Fruit fly (Drosophila melanogaster) whole organism, embryonic: ENCODE measurements around the gene CG12147.

Experiments
- B-H1 ChIP-seq: fragments of 200-800 bp; sonication (Bioruptor generic); IDR thresholded peaks from 3 replicates; pipeline ENCODE4 v1.3.6; 2022; ENCODE audit warnings: missing biosample characterization, missing genetic modification characterization
- BEAF-32 ChIP-seq: fragments of 200-800 bp; sonication (Bioruptor generic); optimal IDR thresholded peaks from 3 replicates; lab custom pipeline; 2017; ENCODE audit warnings: missing biosample characterization, missing genetic modification characterization, mild to moderate bottlenecking, moderate library complexity, missing genetic modification reagents
- CG10654 ChIP-seq: fragments of 200-800 bp; sonication (Bioruptor generic); optimal IDR thresholded peaks from 2 replicates; lab custom pipeline; 2016; ENCODE audit warnings: missing biosample characterization, missing genetic modification characterization
- CG13287 ChIP-seq: fragments of 200-800 bp; sonication (Bioruptor generic); IDR thresholded peaks from 2 replicates; pipeline ENCODE4 v1.3.6; 2022; ENCODE audit warnings: missing biosample characterization, missing genetic modification characterization; ENCODE audit not compliant: partially characterized antibody
- CG14050 ChIP-seq: fragments of 200-800 bp; sonication (Bioruptor generic); IDR thresholded peaks from 3 replicates; pipeline ENCODE4 v1.3.6; 2022; ENCODE audit warnings: missing biosample characterization, missing genetic modification characterization
- CG14860 ChIP-seq: fragments of 200-800 bp; sonication (Bioruptor generic); IDR thresholded peaks from 3 replicates; pipeline ENCODE4 v1.3.6; 2022; ENCODE audit warnings: missing biosample characterization, missing genetic modification characterization; ENCODE audit not compliant: partially characterized antibody
- CG15011 ChIP-seq: fragments of 200-800 bp; sonication (Bioruptor generic); optimal IDR thresholded peaks from 3 replicates; lab custom pipeline; 2018; ENCODE audit warnings: missing biosample characterization, mild to moderate bottlenecking, missing genetic modification characterization
- CG15601 ChIP-seq: fragments of 200-800 bp; sonication (Bioruptor generic); optimal IDR thresholded peaks from 3 replicates; lab custom pipeline; 2019; ENCODE audit warnings: missing biosample characterization, mild to moderate bottlenecking, missing genetic modification characterization, moderate library complexity
- CG15696 ChIP-seq: fragments of 200-800 bp; sonication (Bioruptor generic); optimal IDR thresholded peaks from 2 replicates; lab custom pipeline; 2019; ENCODE audit warnings: missing biosample characterization, mild to moderate bottlenecking, missing genetic modification characterization, moderate library complexity
- CG17186 ChIP-seq: fragments of 200-800 bp; sonication (Bioruptor generic); optimal IDR thresholded peaks from 3 replicates; lab custom pipeline; 2017; ENCODE audit warnings: missing biosample characterization, missing genetic modification reagents, missing genetic modification characterization
- CG1832 ChIP-seq: fragments of 200-800 bp; sonication (Bioruptor generic); optimal IDR thresholded peaks from 2 replicates; lab custom pipeline; 2017; ENCODE audit warnings: missing biosample characterization, mild to moderate bottlenecking, missing genetic modification characterization, inconsistent platforms
- CG2120 ChIP-seq: fragments of 200-800 bp; sonication (Bioruptor generic); optimal IDR thresholded peaks from 3 replicates; lab custom pipeline; 2016; ENCODE audit warnings: missing biosample characterization, missing genetic modification characterization
- CG31365 ChIP-seq: fragments of 200-800 bp; sonication (Bioruptor generic); optimal IDR thresholded peaks from 2 replicates; lab custom pipeline; 2018; ENCODE audit warnings: missing biosample characterization, mild to moderate bottlenecking, missing genetic modification characterization
- CG3838 ChIP-seq: fragments of 200-800 bp; sonication (Bioruptor generic); optimal IDR thresholded peaks from 3 replicates; lab custom pipeline; 2016; ENCODE audit warnings: missing biosample characterization, missing genetic modification characterization
- CG4328 ChIP-seq: fragments of 200-800 bp; sonication (Bioruptor generic); optimal IDR thresholded peaks from 3 replicates; lab custom pipeline; 2017; ENCODE audit warnings: missing biosample characterization, missing genetic modification reagents, missing genetic modification characterization
- CG4404 ChIP-seq: fragments of 200-800 bp; sonication (Bioruptor generic); IDR thresholded peaks from 2 replicates; pipeline ENCODE4 v1.3.6; 2022; ENCODE audit warnings: missing biosample characterization, missing genetic modification characterization
- CG5953 ChIP-seq: fragments of 200-800 bp; sonication (Bioruptor generic); IDR thresholded peaks from 2 replicates; pipeline ENCODE4 v1.3.6; 2022; ENCODE audit warnings: missing biosample characterization, missing genetic modification characterization
- CG6272 ChIP-seq: fragments of 200-800 bp; sonication (Bioruptor generic); IDR thresholded peaks from 2 replicates; pipeline ENCODE4 v1.3.6; 2022; ENCODE audit warnings: missing biosample characterization, missing genetic modification characterization
- CG6654 ChIP-seq: fragments of 200-800 bp; sonication (Bioruptor generic); optimal IDR thresholded peaks from 2 replicates; lab custom pipeline; 2017; ENCODE audit warnings: missing biosample characterization, mild to moderate bottlenecking, missing genetic modification characterization
- CG6689 ChIP-seq: fragments of 200-800 bp; sonication (Bioruptor generic); IDR thresholded peaks from 2 replicates; pipeline ENCODE4 v1.3.6; 2022; ENCODE audit warnings: missing biosample characterization, missing genetic modification characterization
- CG9609 ChIP-seq: fragments of 200-800 bp; sonication (Bioruptor generic); optimal IDR thresholded peaks from 3 replicates; lab custom pipeline; 2016; ENCODE audit warnings: missing biosample characterization, missing genetic modification characterization
- Dek ChIP-seq: fragments of 200-800 bp; sonication (Bioruptor generic); optimal IDR thresholded peaks from 3 replicates; lab custom pipeline; 2019; ENCODE audit warnings: missing biosample characterization, mild to moderate bottlenecking, missing genetic modification characterization, moderate library complexity
- Fer3 ChIP-seq: fragments of 200-800 bp; sonication (Bioruptor generic); optimal IDR thresholded peaks from 2 replicates; lab custom pipeline; 2018; ENCODE audit warnings: missing biosample characterization, mild to moderate bottlenecking, missing genetic modification characterization, moderate library complexity
- Hmr ChIP-seq: fragments of 200-800 bp; sonication (Bioruptor generic); optimal IDR thresholded peaks from 3 replicates; lab custom pipeline; 2017; ENCODE audit warnings: mild to moderate bottlenecking, missing biosample characterization, missing genetic modification reagents, missing genetic modification characterization
- Jarid2 ChIP-seq: fragments of 200-800 bp; sonication (Bioruptor generic); optimal IDR thresholded peaks from 3 replicates; lab custom pipeline; 2017; ENCODE audit warnings: mild to moderate bottlenecking, missing biosample characterization, missing genetic modification reagents, missing genetic modification characterization
- Nf-YA ChIP-seq: fragments of 200-800 bp; sonication (Bioruptor generic); IDR thresholded peaks from 2 replicates; pipeline ENCODE4 v1.3.6; 2022; ENCODE audit warnings: missing biosample characterization, missing genetic modification characterization
- NfI ChIP-seq: fragments of 200-800 bp; sonication (Bioruptor generic); optimal IDR thresholded peaks from 3 replicates; lab custom pipeline; 2018; ENCODE audit warnings: missing biosample characterization, mild to moderate bottlenecking, missing genetic modification characterization, moderate library complexity
- Pdp1 ChIP-seq, 2 experiments: fragments of 200-800 bp; sonication (Bioruptor generic); optimal IDR thresholded peaks; 3 replicates each; lab custom pipeline; 2016; ENCODE audit warnings: missing biosample characterization in 2 of 2, missing genetic modification characterization in 2 of 2, mild to moderate bottlenecking in 1 of 2, moderate library complexity in 1 of 2
- Sry-δ ChIP-seq: fragments of 200-800 bp; sonication (Bioruptor generic); optimal IDR thresholded peaks from 2 replicates; lab custom pipeline; 2016; ENCODE audit warnings: missing biosample characterization, missing genetic modification characterization
- TFAM ChIP-seq: fragments of 200-800 bp; sonication (Bioruptor generic); optimal IDR thresholded peaks from 2 replicates; lab custom pipeline; 2017; ENCODE audit warnings: missing biosample characterization, missing genetic modification characterization, inconsistent platforms
- YL-1 ChIP-seq: fragments of 200-800 bp; sonication (Bioruptor generic); optimal IDR thresholded peaks from 3 replicates; lab custom pipeline; 2017; ENCODE audit warnings: missing biosample characterization, mild to moderate bottlenecking, missing genetic modification characterization
- btn ChIP-seq: fragments of 200-800 bp; sonication (Bioruptor generic); optimal IDR thresholded peaks from 2 replicates; lab custom pipeline; 2016; ENCODE audit warnings: missing biosample characterization, missing genetic modification characterization
- chinmo ChIP-seq: fragments of 200-800 bp; sonication (Bioruptor generic); IDR thresholded peaks from 4 replicates; pipeline ENCODE4 v1.3.6; 2022; ENCODE audit warnings: missing biosample characterization, missing genetic modification characterization; ENCODE audit not compliant: partially characterized antibody
- dimm ChIP-seq: fragments of 200-800 bp; sonication (Bioruptor generic); IDR thresholded peaks from 2 replicates; pipeline ENCODE4 v1.3.6; 2022; ENCODE audit warnings: missing biosample characterization, missing genetic modification characterization
- emc ChIP-seq: fragments of 200-800 bp; sonication (Bioruptor generic); optimal IDR thresholded peaks from 2 replicates; lab custom pipeline; 2016; ENCODE audit warnings: missing biosample characterization, missing genetic modification characterization
- fd102C ChIP-seq: fragments of 200-800 bp; sonication (Bioruptor generic); optimal IDR thresholded peaks from 2 replicates; lab custom pipeline; 2018; ENCODE audit warnings: missing biosample characterization, mild to moderate bottlenecking, missing genetic modification characterization, moderate library complexity
- insv ChIP-seq, 2 experiments: fragments of 200-800 bp; sonication (Bioruptor generic); optimal IDR thresholded peaks; 3 replicates each; lab custom pipeline; 2016 to 2018; ENCODE audit warnings: missing biosample characterization in 2 of 2, missing genetic modification characterization in 2 of 2
- lilli ChIP-seq: fragments of 200-800 bp; sonication (Bioruptor generic); optimal IDR thresholded peaks from 3 replicates; lab custom pipeline; 2016; ENCODE audit warnings: missing biosample characterization, missing genetic modification characterization
- lola ChIP-seq, 3 experiments: fragments of >200 bp in 2 of 3; fragments of 200-800 bp in 1 of 3; sonication (Bioruptor generic) in 1 of 3; optimal IDR thresholded peaks; 2 replicates each; lab custom pipeline; 2017 to 2019; ENCODE audit warnings: missing biosample characterization in 3 of 3, missing genetic modification characterization in 3 of 3, mild to moderate bottlenecking in 1 of 3, moderate library complexity in 1 of 3
- mirr ChIP-seq: fragments of 200-800 bp; sonication (Bioruptor generic); optimal IDR thresholded peaks from 3 replicates; lab custom pipeline; 2018; ENCODE audit warnings: missing biosample characterization, mild to moderate bottlenecking, missing genetic modification characterization
- odd ChIP-seq: fragments of 200-800 bp; sonication (Bioruptor generic); optimal IDR thresholded peaks from 2 replicates; lab custom pipeline; 2017; ENCODE audit warnings: missing biosample characterization, mild to moderate bottlenecking, missing genetic modification characterization
- p53 ChIP-seq: fragments of 200-800 bp; sonication (Bioruptor generic); optimal IDR thresholded peaks from 2 replicates; lab custom pipeline; 2016; ENCODE audit warnings: missing biosample characterization, missing genetic modification characterization
- scrt ChIP-seq: fragments of 200-800 bp; sonication (Bioruptor generic); optimal IDR thresholded peaks from 2 replicates; lab custom pipeline; 2018; ENCODE audit warnings: missing biosample characterization, mild to moderate bottlenecking, missing genetic modification characterization, moderate library complexity
- slp2 ChIP-seq: fragments of 200-800 bp; sonication (Bioruptor generic); optimal IDR thresholded peaks from 2 replicates; lab custom pipeline; 2016; ENCODE audit warnings: missing biosample characterization, missing genetic modification characterization
- so ChIP-seq: fragments of 200-800 bp; sonication (Bioruptor generic); IDR thresholded peaks from 3 replicates; pipeline ENCODE4 v1.3.6; 2022; ENCODE audit warnings: missing biosample characterization, missing genetic modification characterization
- trh ChIP-seq: fragments of 200-800 bp; sonication (Bioruptor generic); optimal IDR thresholded peaks from 2 replicates; lab custom pipeline; 2016; ENCODE audit warnings: missing biosample characterization, missing genetic modification characterization
- vvl ChIP-seq: fragments of 200-800 bp; sonication (Bioruptor generic); IDR thresholded peaks from 2 replicates; pipeline ENCODE4 v1.3.6; 2022; ENCODE audit warnings: missing biosample characterization, missing genetic modification characterization
- wek ChIP-seq: fragments of 200-800 bp; sonication (Bioruptor generic); optimal IDR thresholded peaks from 3 replicates; lab custom pipeline; 2018; ENCODE audit warnings: missing biosample characterization, mild to moderate bottlenecking, missing genetic modification characterization, moderate library complexity
- z ChIP-seq: fragments of 200-800 bp; sonication (Bioruptor generic); IDR thresholded peaks from 3 replicates; pipeline ENCODE4 v1.3.6; 2022; ENCODE audit warnings: missing biosample characterization, missing genetic modification characterization
- zfh1 ChIP-seq: fragments of 200-800 bp; sonication (Bioruptor generic); IDR thresholded peaks from 3 replicates; pipeline ENCODE4 v1.3.6; 2022; ENCODE audit warnings: missing biosample characterization, missing genetic modification characterization

The CG12147 gene

dm6 chr3R:5466875-5467274, 39.8 kb upstream of the CG12147 start, which contains the start of gene RpL35A (continued):
- TF ChIP-seq CG15696 (tag; lab: Kevin White, UChicago) (no peak), CG4404 (GFP tag; lab: Robert Waterston, UW) (no peak), scrt (GFP tag; lab: Kevin White, UChicago) (peak; percentile 83), lola (GFP tag; optimal IDR thresholded peaks at IDR 0.05; lab: Kevin White, UChicago) (no peak), CG1832 (no peak), TFAM (GFP tag; lab: Kevin White, UChicago) (peak; percentile 60), lilli (GFP tag; lab: Kevin White, UChicago) (peak; percentile 63), so (GFP tag; lab: Robert Waterston, UW) (peak; percentile 84; the same call in 2 of the 3 replicates), NfI (GFP tag; lab: Kevin White, UChicago) (peak; percentile 87), vvl (GFP tag; lab: Robert Waterston, UW) (peak; percentile 69), BEAF-32 (GFP tag; lab: Kevin White, UChicago) (peak; percentile 34), CG14860 (GFP tag; lab: Robert Waterston, UW) (no peak), insv (GFP tag; optimal IDR thresholded peaks at IDR 0.05; lab: Kevin White, UChicago) (peak in 1 of 2 experiments; percentile 61), CG2120 (GFP tag; lab: Kevin White, UChicago) (peak; percentile 10), CG10654 (GFP tag; lab: Kevin White, UChicago) (peak; percentile 48), CG6689 (no peak), Pdp1 (GFP tag; optimal IDR thresholded peaks at IDR 0.05; lab: Kevin White, UChicago) (peak in 1 of 2 experiments; percentile 67), emc (GFP tag; lab: Kevin White, UChicago) (peak; percentile 12), YL-1 (peak; percentile 94), chinmo (GFP tag; lab: Robert Waterston, UW) (no peak), Nf-YA (GFP tag; lab: Robert Waterston, UW) (peak; percentile 55; the same call in 1 of the 2 replicates), CG4328 (GFP tag; lab: Kevin White, UChicago) (peak; percentile 83), CG9609 (GFP tag; lab: Kevin White, UChicago) (peak; percentile 50), Jarid2 (GFP tag; lab: Kevin White, UChicago) (no peak), CG15601 (tag; lab: Kevin White, UChicago) (peak; percentile 75), CG6654 (peak; percentile 55), B-H1 (GFP tag; lab: Robert Waterston, UW) (peak; percentile 18; the same call in 1 of the 3 replicates), CG13287 (GFP tag; lab: Robert Waterston, UW) (no peak; the same call in 1 of the 2 replicates), dimm (GFP tag; lab: Robert Waterston, UW) (no peak), CG5953 (peak; percentile 66; the same call in 1 of the 2 replicates), CG3838 (GFP tag; lab: Kevin White, UChicago) (peak; percentile 9), mirr (peak; percentile 87), CG14050 (GFP tag; lab: Robert Waterston, UW) (peak; percentile 30; the same call in 2 of the 3 replicates), odd (GFP tag; lab: Kevin White, UChicago) (peak; percentile 85), Dek (tag; lab: Kevin White, UChicago) (peak; percentile 42), CG6272 (GFP tag; lab: Robert Waterston, UW) (no peak), fd102C (peak; percentile 43), trh (GFP tag; lab: Kevin White, UChicago) (peak; percentile 11), zfh1 (GFP tag; lab: Robert Waterston, UW) (peak; percentile 76), CG17186 (GFP tag; lab: Kevin White, UChicago) (peak; percentile 100), wek (GFP tag; lab: Kevin White, UChicago) (peak; percentile 99), CG15011 (no peak), btn (GFP tag; lab: Kevin White, UChicago) (peak; percentile 61), p53 (GFP tag; lab: Kevin White, UChicago) (peak; percentile 52), Hmr (GFP tag; lab: Kevin White, UChicago) (peak; percentile 90), slp2 (GFP tag; lab: Kevin White, UChicago) (peak; percentile 57), Sry-δ (peak; percentile 43), Fer3 (tag; lab: Kevin White, UChicago) (peak; percentile 80), CG31365 (tag; lab: Kevin White, UChicago) (peak; percentile 61), z (0 out of 3 replicates have a peak, but pooled peaks have one; percentile 20)
